Fruit fly (Drosophila melanogaster): ENCODE measurements around the gene CG32847.

Gene CG32847

DNA sequence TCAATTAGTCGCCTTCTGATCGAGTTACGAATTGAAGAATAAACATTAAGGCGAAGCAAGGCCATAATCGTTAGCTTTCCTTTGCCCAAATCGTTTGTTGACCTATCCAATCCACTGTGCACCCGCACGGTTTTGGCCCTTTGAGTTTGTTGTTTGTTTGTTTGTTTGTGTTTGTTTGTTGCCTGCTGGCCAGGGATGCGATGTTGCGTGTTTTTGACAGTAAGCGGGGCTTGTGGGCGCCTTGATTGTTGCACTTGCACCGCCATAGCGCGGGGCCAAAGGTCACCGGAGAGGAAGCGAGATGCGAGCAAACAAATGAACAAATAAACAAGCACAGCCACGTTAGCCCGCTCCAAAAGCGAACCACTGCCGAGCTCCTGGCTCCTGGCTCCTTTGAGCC, 48.4 kb downstream of the CG32847 start:
- no peak for TF ChIP-seq CG12605 (GFP tag; IDR thresholded peaks at IDR 0.05)
- TF ChIP-seq CG13204 (GFP tag; optimal IDR thresholded peaks at IDR 0.05): no peak
- no peak for TF ChIP-seq rn (GFP tag; IDR thresholded peaks at IDR 0.05)
- no peak for TF ChIP-seq fd96Ca (GFP tag; IDR thresholded peaks at IDR 0.05)
